Worm (Caenorhabditis elegans): Measurements from ENCODE around the gene ptp-8.

- no peak for TF ChIP-seq snpc-4 (tag; optimal IDR thresholded peaks at IDR 0.05)
- TF ChIP-seq nhr-42 (GFP tag; IDR thresholded peaks at IDR 0.05) = no peak
- no peak for TF ChIP-seq lsy-2 (tag; optimal IDR thresholded peaks at IDR 0.05)
Observed at ce11 chrIV:7342144-7342543, 39.7 kb upstream of the ptp-8 start.
